Fruit fly (Drosophila melanogaster): ENCODE data around the gene Fpgs2.
A peak's percentile ranks its signal among the peaks of the same experiment; 100 is the strongest.

dm6 chr2L:3933674-3934073 is 19.6 kb upstream of the Fpgs2 start:
- no peak for TF ChIP-seq Mio (GFP tag; optimal IDR thresholded peaks at IDR 0.05)
- TF ChIP-seq Dif (GFP tag; optimal IDR thresholded peaks at IDR 0.05; ENCODE audit: partially characterized antibody) = peak; percentile 12
- no peak for TF ChIP-seq lola (GFP tag; optimal IDR thresholded peaks at IDR 0.05)
- TF ChIP-seq Dfd (GFP tag; optimal IDR thresholded peaks at IDR 0.05) = no peak
- no peak for TF ChIP-seq Hr78 (GFP tag; optimal IDR thresholded peaks at IDR 0.05)
- TF ChIP-seq dsf (GFP tag; optimal IDR thresholded peaks at IDR 0.05; ENCODE audit: borderline replicate concordance) = no peak
- TF ChIP-seq Hr83 (GFP tag; optimal IDR thresholded peaks at IDR 0.05; ENCODE audit: poor library complexity, severe bottlenecking) = no peak

All from whole organism, wandering third instar larva.